Fruit fly (Drosophila melanogaster) whole organism: ENCODE results near the gene CG14007.

ENCODE experiments used
- CG8478 ChIP-seq: fragments of >200 bp; optimal IDR thresholded peaks from 2 replicates; lab custom pipeline; 2018; ENCODE audit warnings: inconsistent platforms
- Dll ChIP-seq: fragments of >200 bp; optimal IDR thresholded peaks from 2 replicates; lab custom pipeline; 2017
- EcR ChIP-seq, 2 experiments: fragments of >200 bp; optimal IDR thresholded peaks; 2 replicates each; lab custom pipeline; 2017; ENCODE audit warnings: missing biosample characterization in 2 of 2, missing genetic modification characterization in 2 of 2, missing genetic modification reagents in 2 of 2
- pan ChIP-seq: fragments of >200 bp; optimal IDR thresholded peaks from 2 replicates; lab custom pipeline; 2017
- psq ChIP-seq: fragments of >200 bp; optimal IDR thresholded peaks from 2 replicates; lab custom pipeline; 2017
- usp ChIP-seq: fragments of >200 bp; optimal IDR thresholded peaks from 2 replicates; lab custom pipeline; 2017; ENCODE audit warnings: missing biosample characterization, missing genetic modification characterization, mixed read lengths

CG14007 gene

dm6 chr2L:5726049-5726448 lies 9.6 kb upstream of the CG14007 start:
- no peak for TF ChIP-seq Dll (lab: Kevin White, UChicago)
- TF ChIP-seq psq: no peak
- no peak for TF ChIP-seq CG8478 (lab: Kevin White, UChicago)
- TF ChIP-seq EcR (GFP tag; optimal IDR thresholded peaks at IDR 0.05; lab: Kevin White, UChicago): no peak
- no peak for TF ChIP-seq pan (lab: Kevin White, UChicago)
- no peak for TF ChIP-seq usp (GFP tag; lab: Kevin White, UChicago)

DNA sequence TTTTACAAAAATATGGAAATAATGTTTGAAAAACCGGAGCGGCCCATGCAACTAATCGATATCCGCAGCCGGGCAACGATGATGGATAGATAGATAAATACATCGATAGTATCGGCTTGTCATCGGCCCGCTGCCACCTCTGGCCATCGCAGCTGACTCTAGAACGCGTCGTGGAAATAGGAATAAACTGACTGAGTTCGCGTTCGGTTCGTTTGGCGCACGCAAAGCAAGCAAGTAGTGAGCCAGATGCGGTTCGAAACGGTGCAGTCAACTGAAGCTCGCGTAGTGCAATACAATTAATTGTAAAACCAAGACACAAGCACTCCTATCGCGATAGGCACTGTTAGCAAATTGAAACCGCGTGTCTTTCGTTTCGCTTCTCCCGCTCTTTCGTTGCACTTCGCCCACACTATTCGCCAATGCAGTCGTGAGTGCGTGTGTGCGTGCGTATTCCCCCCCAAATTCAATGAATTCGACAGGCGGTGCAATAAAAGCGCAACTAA lies 8.1 kb upstream of the CG14007 start, which contains the start of gene CG11030:
Gene CG11030 (plus strand): TSS at position 136 of the 503 bp plus-strand sequence.
- no peak for TF ChIP-seq pan (lab: Kevin White, UChicago)
- TF ChIP-seq usp (GFP tag; lab: Kevin White, UChicago): no peak
- no peak for TF ChIP-seq CG8478 (lab: Kevin White, UChicago)
- TF ChIP-seq EcR (GFP tag; optimal IDR thresholded peaks at IDR 0.05; lab: Kevin White, UChicago): no peak
- TF ChIP-seq Dll (lab: Kevin White, UChicago): no peak
- no peak for TF ChIP-seq psq

- TF ChIP-seq EcR (GFP tag; optimal IDR thresholded peaks at IDR 0.05; lab: Kevin White, UChicago) (no peak), Dll (lab: Kevin White, UChicago) (no peak), psq (no peak), pan (lab: Kevin White, UChicago) (no peak), usp (GFP tag; lab: Kevin White, UChicago) (no peak), CG8478 (lab: Kevin White, UChicago) (no peak)
These were observed 7.5 kb upstream of the CG14007 start for dm6 chr2L:5723859-5724475.

- no peak for TF ChIP-seq pan (lab: Kevin White, UChicago)
- no peak for TF ChIP-seq psq
- no peak for TF ChIP-seq usp (GFP tag; lab: Kevin White, UChicago)
- TF ChIP-seq EcR (GFP tag; optimal IDR thresholded peaks at IDR 0.05; lab: Kevin White, UChicago): no peak
These were observed 4.1 kb upstream of the CG14007 start, which contains the start of the genes CG11149 and sip1 for dm6 chr2L:5720407-5721228. TSS of gene CG11149 (minus strand) at chr2L:5720899. TSS of gene sip1 (plus strand) at chr2L:5721051.

DNA sequence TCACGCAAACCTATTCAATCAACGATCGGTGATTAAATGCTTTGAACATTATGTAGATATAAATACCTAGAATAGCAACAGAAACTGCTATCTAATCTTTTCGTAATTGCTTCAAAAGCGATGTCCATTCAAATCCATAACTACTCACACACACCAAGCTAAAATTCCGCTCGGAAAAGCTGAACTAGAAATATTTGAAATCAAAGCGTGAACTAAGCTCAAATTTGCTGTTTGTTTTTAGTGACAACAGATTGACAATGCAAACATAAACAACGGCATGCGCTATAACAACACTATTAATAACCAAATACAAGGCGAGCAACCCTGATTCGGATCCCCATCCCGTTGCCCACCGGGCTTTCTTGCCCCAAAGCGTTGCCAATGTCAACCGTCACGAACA lies 10.4 kb downstream of the CG14007 start, which contains the start of gene CG7236:
Gene CG7236 (plus strand): TSS at position 301 of the 400 bp plus-strand sequence.
- TF ChIP-seq pan (lab: Kevin White, UChicago): no peak
- TF ChIP-seq EcR (GFP tag; optimal IDR thresholded peaks at IDR 0.05; lab: Kevin White, UChicago): no peak
- no peak for TF ChIP-seq Dll (lab: Kevin White, UChicago)
- TF ChIP-seq psq: no peak
- no peak for TF ChIP-seq usp (GFP tag; lab: Kevin White, UChicago)
- TF ChIP-seq CG8478 (lab: Kevin White, UChicago): no peak

- TF ChIP-seq EcR (GFP tag; optimal IDR thresholded peaks at IDR 0.05; lab: Kevin White, UChicago) (no peak), usp (GFP tag; lab: Kevin White, UChicago) (no peak), pan (lab: Kevin White, UChicago) (no peak), Dll (lab: Kevin White, UChicago) (no peak), psq (no peak), CG8478 (lab: Kevin White, UChicago) (no peak)
These were observed 38.2 kb downstream of the CG14007 start, which contains the start of gene CG12511 for dm6 chr2L:5678282-5678681. TSS of gene CG12511 (plus strand) at chr2L:5678582.
